Worm (Caenorhabditis elegans): Measurements from ENCODE around the gene Y57G11B.3.

The Y57G11B.3 gene

DNA sequence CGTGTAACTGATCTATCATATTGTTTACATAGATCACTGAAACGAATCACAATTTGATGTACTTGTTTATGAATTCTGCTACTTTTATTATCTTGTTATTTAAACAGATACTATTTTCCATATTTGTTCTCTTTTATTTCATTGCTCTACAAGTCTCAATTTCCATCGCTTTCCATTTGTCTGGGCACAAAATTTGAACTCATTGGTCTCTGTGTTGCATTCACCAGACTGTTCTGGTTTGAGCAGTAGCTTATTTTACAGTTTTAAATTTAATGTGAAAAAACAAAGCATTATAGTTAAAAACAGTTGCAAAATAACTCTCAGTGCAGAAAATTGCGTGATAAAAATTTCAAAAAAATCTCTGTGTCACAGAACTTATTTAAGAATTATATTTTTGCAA lies 13.4 kb upstream of the Y57G11B.3 start:
- no peak for TF ChIP-seq tag-97 (GFP tag; IDR thresholded peaks at IDR 0.05)
- TF ChIP-seq ceh-82 (tag; optimal IDR thresholded peaks at IDR 0.05), result no peak
- TF ChIP-seq daf-8 (GFP tag; IDR thresholded peaks at IDR 0.05), result no peak

DNA sequence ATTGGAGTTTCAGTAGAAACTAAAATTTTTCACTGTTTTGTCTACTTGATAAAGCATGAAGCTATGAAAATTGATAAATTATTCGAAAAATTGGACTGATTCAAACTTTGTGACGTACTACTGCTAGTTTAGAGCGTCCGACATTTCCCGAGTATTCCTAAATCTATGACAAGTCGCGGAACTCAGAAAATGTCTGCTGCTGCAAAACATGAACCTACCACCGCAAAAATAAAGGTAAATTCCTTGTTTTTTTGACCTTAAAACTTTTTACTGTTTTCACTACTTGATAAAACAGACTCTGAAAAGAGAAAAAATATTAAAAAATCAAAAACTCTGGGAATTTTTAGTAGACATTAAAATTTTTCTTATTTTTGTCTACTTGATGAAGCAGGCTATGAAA lies 12.6 kb upstream of the Y57G11B.3 start:
- TF ChIP-seq F49E8.2 (tag; optimal IDR thresholded peaks at IDR 0.05; ENCODE audit: borderline replicate concordance), result no peak
- TF ChIP-seq lin-13 (GFP tag; optimal IDR thresholded peaks at IDR 0.05), result no peak
- TF ChIP-seq F44E2.7 (GFP tag; IDR thresholded peaks at IDR 0.05), result no peak
- TF ChIP-seq aly-2 (tag; optimal IDR thresholded peaks at IDR 0.05), result no peak
- TF ChIP-seq snpc-1.2 (GFP tag; IDR thresholded peaks at IDR 0.05), result peak; percentile 76

DNA sequence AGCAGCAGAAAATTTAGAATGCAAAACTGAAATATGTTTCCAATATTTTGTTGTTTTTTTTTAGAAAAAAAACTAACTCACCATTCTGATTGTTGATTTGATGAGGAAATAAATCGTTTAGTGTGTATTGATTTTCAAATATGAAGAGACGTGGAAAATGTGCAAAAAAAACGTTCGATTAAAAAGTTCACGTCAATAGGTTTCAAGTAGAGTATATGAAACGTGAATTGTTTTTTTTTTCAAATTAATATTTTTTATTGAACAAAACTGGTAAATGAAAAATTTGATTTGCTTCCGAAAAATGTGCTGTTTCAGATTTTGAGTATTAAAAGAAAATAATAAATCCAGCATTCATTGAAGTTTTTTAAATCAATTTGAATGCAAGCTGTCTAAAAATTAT lies 6.8 kb upstream of the Y57G11B.3 start, which contains the start of gene irld-18:
TSS of gene irld-18 (minus strand) at position 101 of the 400 bp plus-strand sequence.
- TF ChIP-seq lin-39 (tag; optimal IDR thresholded peaks at IDR 0.05) (no peak), F10B5.3 (tag; optimal IDR thresholded peaks at IDR 0.05) (no peak), ceh-44 (GFP tag; IDR thresholded peaks at IDR 0.05) (no peak), jun-1 (tag; optimal IDR thresholded peaks at IDR 0.05) (no peak), lin-13 (GFP tag; optimal IDR thresholded peaks at IDR 0.05) (no peak)

DNA sequence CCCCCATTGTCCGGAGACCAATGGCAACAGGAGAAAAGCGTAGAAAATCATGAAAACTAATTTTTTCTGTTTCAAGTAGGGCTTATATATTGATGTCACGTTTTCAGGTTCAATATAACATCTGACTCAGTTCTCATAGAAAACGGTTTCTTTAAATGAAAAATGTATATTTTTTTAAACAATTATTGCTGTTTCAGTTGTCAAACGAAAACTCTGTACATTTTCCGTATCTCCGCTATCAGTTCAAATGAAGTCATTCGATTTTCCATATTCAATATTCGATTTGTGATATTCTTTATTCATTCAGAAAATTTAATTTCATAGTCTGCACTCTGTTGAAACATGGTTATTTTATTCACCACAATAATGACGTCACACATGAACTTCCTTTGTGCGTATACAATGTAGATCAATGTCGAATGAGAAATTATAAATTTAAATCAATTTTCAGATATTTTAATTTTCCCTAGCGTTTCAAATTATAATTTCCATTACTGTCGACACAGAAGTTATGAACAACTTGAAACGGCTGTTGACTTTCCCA lies 4.5 kb upstream of the Y57G11B.3 start, which contains the start of gene Y57G11B.8:
TSS of gene Y57G11B.8 (minus strand) at position 51 of the 544 bp plus-strand sequence.
- TF ChIP-seq unc-62 (GFP tag; optimal IDR thresholded peaks at IDR 0.05 in 1 of 2) (peak in 1 of 2 experiments; percentile 93), unc-62 (tag; optimal IDR thresholded peaks at IDR 0.05) (no peak), fos-1 (tag; optimal IDR thresholded peaks at IDR 0.05) (no peak)

DNA sequence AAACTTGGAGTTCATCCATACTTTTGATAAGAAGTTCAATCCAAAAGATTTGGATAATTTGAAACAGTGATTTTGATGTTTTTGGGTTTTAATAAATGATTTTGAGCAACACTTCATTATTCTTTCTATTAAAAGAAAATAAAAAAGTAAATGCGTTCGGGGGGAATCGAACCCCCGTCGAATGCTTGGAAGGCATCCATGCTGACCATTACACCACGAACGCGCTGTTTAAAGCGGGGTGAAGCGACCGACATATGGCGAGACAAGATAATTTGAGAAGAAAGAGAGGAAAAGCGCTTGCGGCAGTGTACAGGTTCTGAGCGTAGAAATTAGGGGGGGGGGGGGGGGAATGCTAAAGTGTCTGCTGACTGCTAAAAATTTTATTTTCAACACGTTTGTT lies 2.3 kb upstream of the Y57G11B.3 start:
- TF ChIP-seq nhr-42 (GFP tag; IDR thresholded peaks at IDR 0.05) (no peak), dmd-8 (GFP tag; IDR thresholded peaks at IDR 0.05) (no peak), attf-4 (tag; optimal IDR thresholded peaks at IDR 0.05) (no peak), tra-1 (GFP tag; IDR thresholded peaks at IDR 0.05) (no peak), sdz-12 (GFP tag; optimal IDR thresholded peaks at IDR 0.05) (no peak), F49E8.2 (tag; optimal IDR thresholded peaks at IDR 0.05; ENCODE audit: borderline replicate concordance) (peak; percentile 25), nhr-76 (tag; optimal IDR thresholded peaks at IDR 0.05) (no peak), nhr-102 (tag; optimal IDR thresholded peaks at IDR 0.05) (no peak), mxl-3 (GFP tag; optimal IDR thresholded peaks at IDR 0.05) (no peak), Y75B8A.6 (GFP tag; IDR thresholded peaks at IDR 0.05) (peak; percentile 78; the same call in 1 of the 2 replicates), Y105C5A.15 (GFP tag; IDR thresholded peaks at IDR 0.05) (peak; percentile 75; the same call in 1 of the 2 replicates), tag-97 (GFP tag; IDR thresholded peaks at IDR 0.05) (no peak), Y48G9A.11 (GFP tag; IDR thresholded peaks at IDR 0.05) (peak; percentile 52; the same call in 1 of the 2 replicates), saeg-2 (GFP tag; IDR thresholded peaks at IDR 0.05) (no peak), lin-39 (tag; optimal IDR thresholded peaks at IDR 0.05) (no peak), lim-7 (GFP tag; IDR thresholded peaks at IDR 0.05) (no peak; the same call in 1 of the 2 replicates), zip-11 (GFP tag; IDR thresholded peaks at IDR 0.05) (no peak), nhr-48 (tag; optimal IDR thresholded peaks at IDR 0.05) (no peak), hmg-1.1 (GFP tag; IDR thresholded peaks at IDR 0.05) (no peak), nhr-111 (GFP tag; optimal IDR thresholded peaks at IDR 0.05) (peak; percentile 71), unc-39 (tag; optimal IDR thresholded peaks at IDR 0.05) (no peak), lin-15B (tag; optimal IDR thresholded peaks at IDR 0.05) (no peak), skn-1 (tag; optimal IDR thresholded peaks at IDR 0.05) (no peak), F44E2.7 (GFP tag; IDR thresholded peaks at IDR 0.05) (no peak), T26A8.4 (GFP tag; IDR thresholded peaks at IDR 0.05) (no peak), hlh-30 (tag; optimal IDR thresholded peaks at IDR 0.05; ENCODE audit: insufficient read depth) (no peak), nhr-237 (tag; optimal IDR thresholded peaks at IDR 0.05) (no peak), nhr-28 (tag; optimal IDR thresholded peaks at IDR 0.05) (no peak), nhr-41 (GFP tag; IDR thresholded peaks at IDR 0.05) (no peak), ceh-32 (tag; optimal IDR thresholded peaks at IDR 0.05; ENCODE audit: poor library complexity) (no peak), lir-3 (tag; optimal IDR thresholded peaks at IDR 0.05) (peak; percentile 51), gei-8 (GFP tag; optimal IDR thresholded peaks at IDR 0.05) (peak; percentile 28), rbr-2 (tag; optimal IDR thresholded peaks at IDR 0.05) (peak; percentile 3)

Measured in whole organism, L4 larva.